Fruit fly (Drosophila melanogaster): Measurements from ENCODE around the gene Hsc70-2.

- TF ChIP-seq Myc (optimal IDR thresholded peaks at IDR 0.05) (no peak), pan (optimal IDR thresholded peaks at IDR 0.05) (no peak), N (GFP tag; optimal IDR thresholded peaks at IDR 0.05) (no peak), brk (GFP tag; optimal IDR thresholded peaks at IDR 0.05) (no peak), Abd-B (GFP tag; optimal IDR thresholded peaks at IDR 0.05) (no peak), sage (GFP tag; optimal IDR thresholded peaks at IDR 0.05) (no peak), HLH106 (tag; optimal IDR thresholded peaks at IDR 0.05) (no peak)
Observed at dm6 chr3R:13085924-13086323, 41.4 kb downstream of the Hsc70-2 start, which contains the start of gene CG43063.

Measured in whole organism, wandering third instar larva.